Fruit fly (Drosophila melanogaster) whole organism, embryonic: ENCODE results near the gene IA-2.

Source experiments
- CG10431 ChIP-seq: fragments of 200-800 bp; sonication (Bioruptor generic); optimal IDR thresholded peaks from 3 replicates; lab custom pipeline; 2018; ENCODE audit warnings: missing biosample characterization, mild to moderate bottlenecking, missing genetic modification characterization
- CG10565 ChIP-seq: fragments of 200-800 bp; sonication (Bioruptor generic); optimal IDR thresholded peaks from 3 replicates; lab custom pipeline; 2016; ENCODE audit warnings: missing biosample characterization, mild to moderate bottlenecking, missing genetic modification characterization
- CG12236 ChIP-seq: fragments of 200-800 bp; sonication (Bioruptor generic); optimal IDR thresholded peaks from 2 replicates; lab custom pipeline; 2016; ENCODE audit warnings: missing biosample characterization, missing genetic modification characterization
- CG12744 ChIP-seq: fragments of 200-800 bp; sonication (Bioruptor generic); optimal IDR thresholded peaks from 2 replicates; lab custom pipeline; 2016; ENCODE audit warnings: missing biosample characterization, missing genetic modification characterization
- CG13894 ChIP-seq: fragments of 200-800 bp; sonication (Bioruptor generic); optimal IDR thresholded peaks from 3 replicates; lab custom pipeline; 2018; ENCODE audit warnings: missing biosample characterization, mild to moderate bottlenecking, missing genetic modification characterization, moderate library complexity
- CG14860 ChIP-seq: fragments of 200-800 bp; sonication (Bioruptor generic); IDR thresholded peaks from 3 replicates; pipeline ENCODE4 v1.3.6; 2022; ENCODE audit warnings: missing biosample characterization, missing genetic modification characterization; ENCODE audit not compliant: partially characterized antibody
- CG15011 ChIP-seq: fragments of 200-800 bp; sonication (Bioruptor generic); optimal IDR thresholded peaks from 3 replicates; lab custom pipeline; 2018; ENCODE audit warnings: missing biosample characterization, mild to moderate bottlenecking, missing genetic modification characterization
- CG15269 ChIP-seq: fragments of 200-800 bp; sonication (Bioruptor generic); optimal IDR thresholded peaks from 2 replicates; lab custom pipeline; 2018; ENCODE audit warnings: missing biosample characterization, mild to moderate bottlenecking, missing genetic modification characterization, moderate library complexity
- CG18619 ChIP-seq: fragments of 200-800 bp; sonication (Bioruptor generic); optimal IDR thresholded peaks from 3 replicates; lab custom pipeline; 2017; ENCODE audit warnings: missing biosample characterization, mild to moderate bottlenecking, missing genetic modification characterization
- CG2678 ChIP-seq: fragments of 200-800 bp; sonication (Bioruptor generic); optimal IDR thresholded peaks from 3 replicates; lab custom pipeline; 2019; ENCODE audit warnings: missing biosample characterization, mild to moderate bottlenecking, missing genetic modification characterization, moderate library complexity
- CG31441 ChIP-seq: fragments of 200-800 bp; sonication (Bioruptor generic); IDR thresholded peaks from 2 replicates; pipeline ENCODE4 v1.3.6; 2022; ENCODE audit warnings: missing biosample characterization, missing genetic modification characterization
- CG32532 ChIP-seq: fragments of 200-800 bp; sonication (Bioruptor generic); IDR thresholded peaks from 2 replicates; pipeline ENCODE4 v1.3.6; 2022; ENCODE audit warnings: missing biosample characterization, missing genetic modification characterization
- CG32772 ChIP-seq: fragments of 200-800 bp; sonication (Bioruptor generic); IDR thresholded peaks from 2 replicates; pipeline ENCODE4 v1.3.6; 2022; ENCODE audit warnings: missing biosample characterization, missing genetic modification characterization
- CG33213 ChIP-seq: fragments of 200-800 bp; sonication (Bioruptor generic); optimal IDR thresholded peaks from 3 replicates; lab custom pipeline; 2016; ENCODE audit warnings: missing biosample characterization, missing genetic modification characterization
- CG6272 ChIP-seq: fragments of 200-800 bp; sonication (Bioruptor generic); IDR thresholded peaks from 2 replicates; pipeline ENCODE4 v1.3.6; 2022; ENCODE audit warnings: missing biosample characterization, missing genetic modification characterization
- CG6791 ChIP-seq: fragments of 200-800 bp; sonication (Bioruptor generic); IDR thresholded peaks from 3 replicates; pipeline ENCODE4 v1.3.6; 2022; ENCODE audit warnings: missing biosample characterization, missing genetic modification characterization; ENCODE audit not compliant: partially characterized antibody
- CG7372 ChIP-seq: fragments of 200-800 bp; sonication (Bioruptor generic); IDR thresholded peaks from 2 replicates; pipeline ENCODE4 v1.3.6; 2022; ENCODE audit warnings: missing biosample characterization, missing genetic modification characterization
- CG8290 ChIP-seq, 3 experiments: fragments of 200-800 bp; sonication (Bioruptor generic); optimal IDR thresholded peaks; 2 replicates each; lab custom pipeline; 2016 to 2019; ENCODE audit warnings: missing biosample characterization in 3 of 3, missing genetic modification characterization in 3 of 3, mild to moderate bottlenecking in 2 of 3, moderate library complexity in 1 of 3
- D ChIP-seq, 2 experiments: fragments of 200-800 bp in 1 of 2; fragments of >200 bp in 1 of 2; sonication (Bioruptor generic) in 1 of 2; optimal IDR thresholded peaks; 2 replicates in 1 of 2; 3 replicates in 1 of 2; lab custom pipeline; 2017; ENCODE audit warnings: mild to moderate bottlenecking in 1 of 2, missing biosample characterization in 1 of 2, missing genetic modification characterization in 1 of 2, missing genetic modification reagents in 1 of 2
- Dp ChIP-seq: fragments of 200-800 bp; sonication (Bioruptor generic); optimal IDR thresholded peaks from 2 replicates; lab custom pipeline; 2018; ENCODE audit warnings: missing biosample characterization, mild to moderate bottlenecking, missing genetic modification characterization, moderate library complexity
- Eip74EF ChIP-seq, 2 experiments: fragments of 200-800 bp in 1 of 2; fragments of >200 bp in 1 of 2; sonication (Bioruptor generic) in 1 of 2; optimal IDR thresholded peaks; 2 replicates each; lab custom pipeline; 2017 to 2019; ENCODE audit warnings: missing biosample characterization in 2 of 2, missing genetic modification characterization in 2 of 2, mild to moderate bottlenecking in 1 of 2, moderate library complexity in 1 of 2
- Fer1 ChIP-seq: fragments of 200-800 bp; sonication (Bioruptor generic); optimal IDR thresholded peaks from 2 replicates; lab custom pipeline; 2017; ENCODE audit warnings: missing biosample characterization, mild to moderate bottlenecking, missing genetic modification characterization
- Gug ChIP-seq: fragments of 200-800 bp; sonication (Bioruptor generic); IDR thresholded peaks from 4 replicates; pipeline ENCODE4 v1.3.6; 2022; ENCODE audit warnings: missing biosample characterization, missing genetic modification characterization
- Hr3 ChIP-seq: fragments of 200-800 bp; sonication (Bioruptor generic); optimal IDR thresholded peaks from 3 replicates; lab custom pipeline; 2016; ENCODE audit warnings: missing biosample characterization, missing genetic modification characterization
- Lim3 ChIP-seq: fragments of 200-800 bp; sonication (Bioruptor generic); IDR thresholded peaks from 2 replicates; pipeline ENCODE4 v1.3.6; 2022; ENCODE audit warnings: missing biosample characterization, missing genetic modification characterization
- Rfx ChIP-seq: fragments of 200-800 bp; sonication (Bioruptor generic); IDR thresholded peaks from 2 replicates; pipeline ENCODE4 v1.3.6; 2022; ENCODE audit warnings: missing biosample characterization, missing genetic modification characterization
- Six4 ChIP-seq: fragments of 200-800 bp; sonication (Bioruptor generic); optimal IDR thresholded peaks from 2 replicates; lab custom pipeline; 2016; ENCODE audit warnings: missing biosample characterization, missing genetic modification characterization
- Sox102F ChIP-seq: fragments of 200-800 bp; sonication (Bioruptor generic); optimal IDR thresholded peaks from 2 replicates; lab custom pipeline; 2018; ENCODE audit warnings: missing biosample characterization, mild to moderate bottlenecking, missing genetic modification characterization, moderate library complexity
- ap ChIP-seq: fragments of 200-800 bp; sonication (Bioruptor generic); IDR thresholded peaks from 2 replicates; pipeline ENCODE4 v1.3.6; 2022; ENCODE audit warnings: missing biosample characterization, missing genetic modification characterization
- crc ChIP-seq: fragments of 200-800 bp; sonication (Bioruptor generic); optimal IDR thresholded peaks from 2 replicates; lab custom pipeline; 2016; ENCODE audit warnings: missing biosample characterization, missing genetic modification characterization
- esg ChIP-seq: fragments of 200-800 bp; sonication (Bioruptor generic); conservative IDR thresholded peaks from 2 replicates; pipeline ENCODE4 v1.3.6; 2022; ENCODE audit warnings: missing biosample characterization, missing genetic modification characterization
- gcm2 ChIP-seq: fragments of 200-800 bp; sonication (Bioruptor generic); optimal IDR thresholded peaks from 2 replicates; lab custom pipeline; 2016; ENCODE audit warnings: missing biosample characterization, missing genetic modification characterization
- gsb-n ChIP-seq: fragments of 200-800 bp; sonication (Bioruptor generic); optimal IDR thresholded peaks from 3 replicates; lab custom pipeline; 2018; ENCODE audit warnings: missing biosample characterization, mild to moderate bottlenecking, missing genetic modification characterization
- insv ChIP-seq, 2 experiments: fragments of 200-800 bp; sonication (Bioruptor generic); optimal IDR thresholded peaks; 3 replicates each; lab custom pipeline; 2016 to 2018; ENCODE audit warnings: missing biosample characterization in 2 of 2, missing genetic modification characterization in 2 of 2
- jigr1 ChIP-seq: fragments of 200-800 bp; sonication (Bioruptor generic); IDR thresholded peaks from 3 replicates; pipeline ENCODE4 v1.3.6; 2022; ENCODE audit warnings: missing biosample characterization, missing genetic modification characterization
- kay ChIP-seq: fragments of 200-800 bp; sonication (Bioruptor generic); optimal IDR thresholded peaks from 2 replicates; lab custom pipeline; 2016; ENCODE audit warnings: missing biosample characterization, missing genetic modification characterization
- luna ChIP-seq: fragments of 200-800 bp; sonication (Bioruptor generic); optimal IDR thresholded peaks from 2 replicates; lab custom pipeline; 2016; ENCODE audit warnings: missing biosample characterization, missing genetic modification characterization
- pfk ChIP-seq: fragments of 200-800 bp; sonication (Bioruptor generic); optimal IDR thresholded peaks from 2 replicates; lab custom pipeline; 2018; ENCODE audit warnings: missing biosample characterization, mild to moderate bottlenecking, missing genetic modification characterization, moderate library complexity
- pho ChIP-seq: fragments of 200-800 bp; sonication (Bioruptor generic); optimal IDR thresholded peaks from 2 replicates; lab custom pipeline; 2016; ENCODE audit warnings: missing biosample characterization, missing genetic modification characterization
- prd ChIP-seq, 3 experiments: fragments of >200 bp in 2 of 3; fragments of 200-800 bp in 1 of 3; sonication (Bioruptor generic) in 1 of 3; optimal IDR thresholded peaks in 2 of 3; IDR thresholded peaks in 1 of 3; 2 replicates in 2 of 3; 3 replicates in 1 of 3; pipeline versions ENCODE4 v1.3.6 to Lab custom; 2017 to 2022; ENCODE audit warnings: missing biosample characterization in 1 of 3, missing genetic modification characterization in 1 of 3
- ranshi ChIP-seq: fragments of 200-800 bp; sonication (Bioruptor generic); IDR thresholded peaks from 2 replicates; pipeline ENCODE4 v1.3.6; 2022; ENCODE audit warnings: missing biosample characterization, missing genetic modification characterization
- ro ChIP-seq: fragments of 200-800 bp; sonication (Bioruptor generic); IDR thresholded peaks from 2 replicates; pipeline ENCODE4 v1.3.6; 2022; ENCODE audit warnings: missing biosample characterization, missing genetic modification characterization
- row ChIP-seq: fragments of 200-800 bp; sonication (Bioruptor generic); IDR thresholded peaks from 3 replicates; pipeline ENCODE4 v1.3.6; 2022; ENCODE audit warnings: missing biosample characterization, missing genetic modification characterization
- run ChIP-seq: fragments of 200-800 bp; sonication (Bioruptor generic); optimal IDR thresholded peaks from 3 replicates; lab custom pipeline; 2018; ENCODE audit warnings: missing biosample characterization, mild to moderate bottlenecking, missing genetic modification characterization
- shn ChIP-seq: fragments of 200-800 bp; sonication (Bioruptor generic); optimal IDR thresholded peaks from 3 replicates; lab custom pipeline; 2016; ENCODE audit warnings: missing biosample characterization, missing genetic modification characterization
- sisA ChIP-seq: fragments of 200-800 bp; sonication (Bioruptor generic); IDR thresholded peaks from 2 replicates; pipeline ENCODE4 v1.3.6; 2022; ENCODE audit warnings: missing biosample characterization, missing genetic modification characterization
- slou ChIP-seq: fragments of 200-800 bp; sonication (Bioruptor generic); optimal IDR thresholded peaks from 3 replicates; lab custom pipeline; 2016; ENCODE audit warnings: missing biosample characterization, missing genetic modification characterization
- vvl ChIP-seq: fragments of 200-800 bp; sonication (Bioruptor generic); IDR thresholded peaks from 2 replicates; pipeline ENCODE4 v1.3.6; 2022; ENCODE audit warnings: missing biosample characterization, missing genetic modification characterization
- zen ChIP-seq: fragments of 200-800 bp; sonication (Bioruptor generic); optimal IDR thresholded peaks from 3 replicates; lab custom pipeline; 2018; ENCODE audit warnings: missing biosample characterization, mild to moderate bottlenecking, missing genetic modification characterization, moderate library complexity
- zfh2 ChIP-seq: fragments of 200-800 bp; sonication (Bioruptor generic); optimal IDR thresholded peaks from 2 replicates; lab custom pipeline; 2016; ENCODE audit warnings: missing biosample characterization, missing genetic modification characterization

The IA-2 gene

DNA sequence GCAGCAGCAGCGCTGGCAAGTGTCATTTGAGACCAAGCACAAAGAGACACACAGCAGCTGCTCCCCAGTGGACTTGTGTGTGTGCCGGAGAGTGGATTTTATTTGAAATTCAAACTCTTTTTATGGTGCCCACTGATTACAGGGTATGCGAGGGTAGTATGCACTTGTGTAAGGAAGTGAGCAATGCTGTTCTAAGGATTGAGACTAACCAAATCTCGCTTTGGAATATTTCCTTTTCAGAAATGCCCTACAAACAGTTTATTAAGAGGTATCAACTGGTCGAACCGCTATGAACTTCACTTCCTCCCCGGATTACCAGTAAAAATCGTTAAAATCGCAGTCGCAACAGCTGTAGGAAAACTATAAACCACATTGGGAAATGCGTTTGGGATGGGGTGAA is 27.9 kb upstream of the IA-2 start (continued):
- TF ChIP-seq sisA, result peak; percentile 97
- peak; percentile 75 for TF ChIP-seq CG18619 (GFP tag; lab: Kevin White, UChicago)
- peak in 1 of 2 experiments; percentile 81 for TF ChIP-seq Eip74EF (GFP tag; optimal IDR thresholded peaks at IDR 0.05; lab: Kevin White, UChicago)
- peak; percentile 96 for TF ChIP-seq row (GFP tag; lab: Robert Waterston, UW)
- no peak for TF ChIP-seq insv (GFP tag; optimal IDR thresholded peaks at IDR 0.05; lab: Kevin White, UChicago)
- TF ChIP-seq CG13894 (tag; lab: Kevin White, UChicago), result no peak
- no peak for TF ChIP-seq prd (optimal IDR thresholded peaks at IDR 0.05; lab: Kevin White, UChicago)
- TF ChIP-seq prd (GFP tag; IDR thresholded peaks at IDR 0.05; lab: Robert Waterston, UW), result peak; percentile 98
- peak; percentile 93 for TF ChIP-seq shn (GFP tag; lab: Kevin White, UChicago)
- peak; percentile 82 for TF ChIP-seq CG7372 (GFP tag; lab: Robert Waterston, UW)
- no peak for TF ChIP-seq CG14860 (GFP tag; lab: Robert Waterston, UW)
- TF ChIP-seq Sox102F, result peak; percentile 97
- no peak for TF ChIP-seq CG6791 (GFP tag; lab: Robert Waterston, UW)
- TF ChIP-seq CG10565 (GFP tag; lab: Kevin White, UChicago), result peak; percentile 41
- peak; percentile 92 for TF ChIP-seq CG33213 (GFP tag; lab: Kevin White, UChicago)
- peak; percentile 88 for TF ChIP-seq ap (GFP tag; lab: Robert Waterston, UW)
- TF ChIP-seq Lim3 (GFP tag; lab: Robert Waterston, UW), result peak; percentile 87
- peak; percentile 87 for TF ChIP-seq CG15269 (tag; lab: Kevin White, UChicago)
- TF ChIP-seq run (tag; lab: Kevin White, UChicago), result peak; percentile 62
- peak; percentile 82 for TF ChIP-seq crc (GFP tag; lab: Kevin White, UChicago)
- TF ChIP-seq gsb-n, result peak; percentile 89
- TF ChIP-seq Six4 (GFP tag; lab: Kevin White, UChicago), result peak; percentile 94
- peak; percentile 93 for TF ChIP-seq CG31441 (GFP tag; lab: Robert Waterston, UW)
- peak; percentile 84 for TF ChIP-seq Rfx (GFP tag; lab: Robert Waterston, UW)
- TF ChIP-seq Fer1 (GFP tag; lab: Kevin White, UChicago), result peak; percentile 64
- TF ChIP-seq luna (GFP tag; lab: Kevin White, UChicago), result no peak
- peak; percentile 95 for TF ChIP-seq CG32772 (GFP tag; lab: Robert Waterston, UW)
- TF ChIP-seq Dp (GFP tag; lab: Kevin White, UChicago), result no peak
- peak; percentile 40 for TF ChIP-seq zfh2 (GFP tag; lab: Kevin White, UChicago)
- TF ChIP-seq zen (tag; lab: Kevin White, UChicago), result peak; percentile 90
- peak; percentile 87 for TF ChIP-seq CG2678 (tag; lab: Kevin White, UChicago)
- TF ChIP-seq Gug, result peak; percentile 95
- TF ChIP-seq pho (GFP tag; lab: Kevin White, UChicago), result peak; percentile 68
- TF ChIP-seq jigr1 (GFP tag; lab: Robert Waterston, UW), result peak; percentile 90
- TF ChIP-seq CG15011 (GFP tag; lab: Kevin White, UChicago), result peak; percentile 58
- peak; percentile 82 for TF ChIP-seq CG6272 (GFP tag; lab: Robert Waterston, UW)
- peak; percentile 92 for TF ChIP-seq CG8290 (GFP tag; optimal IDR thresholded peaks at IDR 0.05; lab: Kevin White, UChicago)
- TF ChIP-seq CG8290 (tag; optimal IDR thresholded peaks at IDR 0.05; lab: Kevin White, UChicago), result peak in 1 of 2 experiments; percentile 96
- peak; percentile 88 for TF ChIP-seq ro (GFP tag; lab: Robert Waterston, UW)
- TF ChIP-seq D (optimal IDR thresholded peaks at IDR 0.05; lab: Kevin White, UChicago), result no peak
- peak; percentile 94 for TF ChIP-seq D (GFP tag; optimal IDR thresholded peaks at IDR 0.05; lab: Kevin White, UChicago)
- TF ChIP-seq kay (GFP tag; lab: Kevin White, UChicago), result peak; percentile 85
- TF ChIP-seq CG12744, result peak; percentile 74
- TF ChIP-seq vvl (GFP tag; lab: Robert Waterston, UW), result peak; percentile 98
- TF ChIP-seq gcm2 (GFP tag; lab: Kevin White, UChicago), result peak; percentile 65
- TF ChIP-seq CG32532 (GFP tag; lab: Robert Waterston, UW), result peak; percentile 81
- TF ChIP-seq CG12236 (GFP tag; lab: Kevin White, UChicago), result peak; percentile 95
- TF ChIP-seq ranshi, result peak; percentile 92
- peak; percentile 90 for TF ChIP-seq esg
- peak; percentile 71 for TF ChIP-seq slou (GFP tag; lab: Kevin White, UChicago)
- TF ChIP-seq Hr3 (GFP tag; lab: Kevin White, UChicago), result peak; percentile 91
- TF ChIP-seq pfk (GFP tag; lab: Kevin White, UChicago), result no peak
- peak; percentile 46 for TF ChIP-seq CG10431 (GFP tag; lab: Kevin White, UChicago)
